Worm (Caenorhabditis elegans) whole organism, L3 larva: ENCODE measurements around the gene col-116.

Source experiments
- R02D3.7 ChIP-seq: fragments of 150-350 bp; optimal IDR thresholded peaks from 2 replicates; lab custom pipeline; 2014; ENCODE audit warnings: missing biosample characterization, missing genetic modification characterization
- aly-2 ChIP-seq: fragments of 150-350 bp; optimal IDR thresholded peaks from 2 replicates; lab custom pipeline; 2014; ENCODE audit warnings: missing biosample characterization, missing genetic modification characterization
- ama-1 ChIP-seq: fragments of 150-350 bp; optimal IDR thresholded peaks from 2 replicates; lab custom pipeline; 2018
- ceh-16 ChIP-seq: sonication (generic microtip); optimal IDR thresholded peaks from 2 replicates; lab custom pipeline; 2017; ENCODE audit warnings: missing biosample characterization, missing genetic modification characterization
- ceh-28 ChIP-seq: fragments of 150-350 bp; optimal IDR thresholded peaks from 2 replicates; lab custom pipeline; 2014; ENCODE audit warnings: missing biosample characterization, missing genetic modification reagents, missing genetic modification characterization
- ceh-82 ChIP-seq: fragments of 150-350 bp; optimal IDR thresholded peaks from 2 replicates; lab custom pipeline; 2014; ENCODE audit warnings: missing biosample characterization, missing genetic modification characterization
- ceh-9 ChIP-seq: sonication (generic microtip); optimal IDR thresholded peaks from 2 replicates; lab custom pipeline; 2018; ENCODE audit warnings: missing biosample characterization, missing genetic modification characterization
- daf-12 ChIP-seq: fragments of 150-350 bp; optimal IDR thresholded peaks from 2 replicates; lab custom pipeline; 2014; ENCODE audit warnings: missing biosample characterization, missing genetic modification reagents, missing genetic modification characterization
- egl-27 ChIP-seq: sonication (generic microtip); optimal IDR thresholded peaks from 4 replicates; lab custom pipeline; 2017; ENCODE audit warnings: missing biosample characterization, missing genetic modification reagents, missing genetic modification characterization
- egl-5 ChIP-seq: fragments of 150-350 bp; optimal IDR thresholded peaks from 2 replicates; lab custom pipeline; 2017; ENCODE audit warnings: missing biosample characterization, missing genetic modification reagents, missing genetic modification characterization, inconsistent platforms
- elt-2 ChIP-seq: sonication (generic microtip); optimal IDR thresholded peaks from 2 replicates; lab custom pipeline; 2016; ENCODE audit warnings: missing genetic modification reagents, mild to moderate bottlenecking, missing genetic modification characterization, missing compliant biosample characterization
- elt-3 ChIP-seq, 3 experiments: fragments of 150-350 bp in 1 of 3; sonication (generic microtip) in 2 of 3; optimal IDR thresholded peaks; 2 replicates in 2 of 3; 4 replicates in 1 of 3; lab custom pipeline; 2014 to 2017; ENCODE audit warnings: missing biosample characterization in 3 of 3, missing genetic modification characterization in 3 of 3
- eor-1 ChIP-seq, 2 experiments: fragments of 150-350 bp; optimal IDR thresholded peaks; 2 replicates each; lab custom pipeline; 2014 to 2018; ENCODE audit warnings: missing biosample characterization in 2 of 2, missing genetic modification characterization in 2 of 2
- fkh-10 ChIP-seq: sonication (generic microtip); optimal IDR thresholded peaks from 2 replicates; lab custom pipeline; 2017; ENCODE audit warnings: missing biosample characterization, missing genetic modification reagents, missing genetic modification characterization
- fkh-2 ChIP-seq: fragments of 150-350 bp; optimal IDR thresholded peaks from 2 replicates; lab custom pipeline; 2014; ENCODE audit warnings: missing biosample characterization, missing genetic modification reagents, missing genetic modification characterization
- fos-1 ChIP-seq: fragments of 150-350 bp; optimal IDR thresholded peaks from 2 replicates; lab custom pipeline; 2014; ENCODE audit warnings: missing biosample characterization, missing genetic modification characterization
- hmg-11 ChIP-seq: sonication (generic microtip); optimal IDR thresholded peaks from 2 replicates; lab custom pipeline; 2016; ENCODE audit warnings: missing genetic modification characterization, missing compliant biosample characterization
- lin-15B ChIP-seq: fragments of 150-350 bp; optimal IDR thresholded peaks from 2 replicates; lab custom pipeline; 2014; ENCODE audit warnings: missing biosample characterization, missing genetic modification characterization
- lin-39 ChIP-seq: fragments of 150-350 bp; optimal IDR thresholded peaks from 2 replicates; lab custom pipeline; 2018; ENCODE audit warnings: missing biosample characterization, missing genetic modification reagents, missing genetic modification characterization
- lsy-12 ChIP-seq: sonication (generic microtip); optimal IDR thresholded peaks from 2 replicates; lab custom pipeline; 2016; ENCODE audit warnings: mild to moderate bottlenecking, missing genetic modification characterization, missing compliant biosample characterization
- mdl-1 ChIP-seq: fragments of 150-350 bp; optimal IDR thresholded peaks from 2 replicates; lab custom pipeline; 2014; ENCODE audit warnings: missing biosample characterization, missing genetic modification characterization
- mml-1 ChIP-seq: fragments of 150-350 bp; sonication (generic microtip); optimal IDR thresholded peaks from 3 replicates; lab custom pipeline; 2014; ENCODE audit warnings: missing biosample characterization, missing genetic modification characterization
- nfya-1 ChIP-seq: sonication (generic microtip); optimal IDR thresholded peaks from 2 replicates; lab custom pipeline; 2017; ENCODE audit warnings: missing genetic modification characterization, mild to moderate bottlenecking, missing compliant biosample characterization, antibody characterized with exemption, moderate library complexity; ENCODE audit not compliant: insufficient read depth
- nhr-11 ChIP-seq: fragments of 150-350 bp; optimal IDR thresholded peaks from 2 replicates; lab custom pipeline; 2014; ENCODE audit warnings: missing biosample characterization, missing genetic modification characterization
- nhr-12 ChIP-seq: fragments of 150-350 bp; optimal IDR thresholded peaks from 2 replicates; lab custom pipeline; 2014; ENCODE audit warnings: missing biosample characterization, missing genetic modification characterization
- nhr-23 ChIP-seq: fragments of 150-350 bp; optimal IDR thresholded peaks from 2 replicates; lab custom pipeline; 2014; ENCODE audit warnings: missing biosample characterization, missing genetic modification reagents, missing genetic modification characterization
- nhr-237 ChIP-seq: fragments of 150-350 bp; optimal IDR thresholded peaks from 2 replicates; lab custom pipeline; 2014; ENCODE audit warnings: missing biosample characterization, missing genetic modification characterization
- nhr-25 ChIP-seq: sonication (generic microtip); optimal IDR thresholded peaks from 2 replicates; lab custom pipeline; 2017; ENCODE audit warnings: missing biosample characterization, missing genetic modification characterization
- nhr-43 ChIP-seq: sonication (generic microtip); optimal IDR thresholded peaks from 2 replicates; lab custom pipeline; 2016; ENCODE audit warnings: mild to moderate bottlenecking, missing genetic modification characterization, missing compliant biosample characterization; ENCODE audit not compliant: poor library complexity, severe bottlenecking
- nhr-67 ChIP-seq: fragments of 150-350 bp; optimal IDR thresholded peaks from 2 replicates; lab custom pipeline; 2014; ENCODE audit warnings: missing biosample characterization, missing genetic modification characterization
- nhr-76 ChIP-seq: fragments of 150-350 bp; sonication (generic microtip); optimal IDR thresholded peaks from 5 replicates; lab custom pipeline; 2014; ENCODE audit warnings: missing biosample characterization, missing genetic modification characterization
- nhr-77 ChIP-seq: fragments of 150-350 bp; optimal IDR thresholded peaks from 2 replicates; lab custom pipeline; 2014; ENCODE audit warnings: missing biosample characterization, missing genetic modification characterization
- pha-4 ChIP-seq: fragments of 150-350 bp; optimal IDR thresholded peaks from 2 replicates; lab custom pipeline; 2014; ENCODE audit warnings: missing biosample characterization, missing genetic modification reagents, missing genetic modification characterization
- pqm-1 ChIP-seq: fragments of 150-350 bp; optimal IDR thresholded peaks from 2 replicates; lab custom pipeline; 2017; ENCODE audit warnings: missing biosample characterization, missing genetic modification characterization, inconsistent platforms
- sea-2 ChIP-seq: fragments of 150-350 bp; sonication (generic microtip); optimal IDR thresholded peaks from 4 replicates; lab custom pipeline; 2014; ENCODE audit warnings: missing biosample characterization, missing genetic modification reagents, missing genetic modification characterization
- skn-1 ChIP-seq: fragments of 150-350 bp; optimal IDR thresholded peaks from 2 replicates; lab custom pipeline; 2014; ENCODE audit warnings: missing biosample characterization, missing genetic modification characterization
- snpc-4 ChIP-seq: fragments of 150-350 bp; optimal IDR thresholded peaks from 2 replicates; lab custom pipeline; 2014; ENCODE audit warnings: missing biosample characterization, missing genetic modification characterization
- tbx-2 ChIP-seq: sonication (generic microtip); optimal IDR thresholded peaks from 2 replicates; lab custom pipeline; 2016; ENCODE audit warnings: mild to moderate bottlenecking, missing genetic modification characterization, missing compliant biosample characterization
- unc-39 ChIP-seq: sonication (generic microtip); optimal IDR thresholded peaks from 4 replicates; lab custom pipeline; 2017; ENCODE audit warnings: missing biosample characterization, missing genetic modification characterization
- zag-1 ChIP-seq: fragments of 150-350 bp; optimal IDR thresholded peaks from 2 replicates; lab custom pipeline; 2014; ENCODE audit warnings: missing biosample characterization, missing genetic modification characterization
- ztf-4 ChIP-seq: fragments of 150-350 bp; optimal IDR thresholded peaks from 2 replicates; lab custom pipeline; 2014; ENCODE audit warnings: missing biosample characterization, missing genetic modification characterization

col-116 gene

DNA sequence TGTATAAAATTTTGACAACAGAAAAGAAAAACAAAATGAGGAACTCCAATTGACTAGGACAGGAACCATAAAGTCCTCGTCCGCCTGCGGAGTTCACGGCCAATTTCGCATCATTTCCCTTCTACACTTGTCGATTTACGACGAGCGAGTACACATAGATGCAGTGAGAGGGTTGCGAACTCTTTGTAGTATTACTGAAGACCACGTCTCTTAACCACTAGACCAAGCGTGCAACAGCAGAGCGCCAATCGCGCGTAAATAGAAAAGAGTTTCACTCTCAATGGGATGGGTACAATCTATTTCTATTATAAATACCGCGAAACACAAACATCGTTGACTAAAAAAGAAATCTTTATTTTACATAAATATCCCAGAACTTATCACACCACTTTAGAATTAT is 19.7 kb downstream of the col-116 start (continued):
- TF ChIP-seq lin-15B (tag; lab: Kevin White, UChicago) (peak; percentile 59), ceh-9 (tag; lab: Kevin White, UChicago) (no peak), ceh-28 (tag; lab: Kevin White, UChicago) (no peak), unc-39 (no peak)

DNA sequence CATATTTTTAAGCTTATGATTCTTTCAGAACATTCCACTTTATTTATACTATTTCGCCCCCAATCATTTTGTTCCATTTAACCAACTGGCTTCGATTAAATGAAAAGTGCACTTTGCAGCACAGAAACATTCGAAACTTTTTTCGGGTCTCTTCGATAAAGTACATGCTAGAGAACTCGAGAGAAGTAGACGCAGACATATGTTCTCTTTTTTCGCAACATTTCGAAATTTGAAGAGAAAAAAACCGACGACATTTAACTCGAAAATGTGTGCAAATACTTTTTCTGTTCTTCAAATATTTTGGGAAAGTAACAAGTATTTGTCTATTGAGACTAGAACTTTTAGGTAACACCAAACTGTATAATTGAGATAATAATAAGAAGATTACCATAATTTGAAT is 21.2 kb downstream of the col-116 start:
- TF ChIP-seq nfya-1 (tag; lab: Kevin White, UChicago) (peak; percentile 44), ztf-4 (tag; lab: Kevin White, UChicago) (no peak), pha-4 (tag; lab: Kevin White, UChicago) (peak; percentile 55)

DNA sequence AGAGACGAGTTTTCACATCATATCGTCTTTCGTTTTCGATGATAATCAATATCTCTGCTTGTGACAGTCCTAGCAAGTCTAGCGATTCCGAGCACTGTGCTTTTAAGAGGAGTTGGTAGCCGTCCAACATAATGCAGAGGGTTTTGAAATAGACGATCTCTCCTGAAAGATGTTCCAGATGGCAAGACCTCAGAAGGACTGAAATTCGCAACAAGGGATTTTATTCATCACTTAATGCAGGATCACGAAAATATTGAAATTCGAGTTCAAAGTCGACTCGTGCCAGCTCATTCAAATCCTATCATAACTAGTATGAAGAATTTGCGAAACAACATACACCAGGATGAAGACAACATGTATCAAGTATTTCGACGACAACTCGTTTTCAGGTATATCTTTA is 21.8 kb downstream of the col-116 start, which contains the start of gene D2096.7:
Gene D2096.7, minus strand, starts transcription at position 130 of the 400 bp plus-strand sequence.
- TF ChIP-seq nhr-237 (tag; lab: Kevin White, UChicago) (no peak), lsy-12 (tag; lab: Kevin White, UChicago) (peak; percentile 6), nhr-43 (tag; lab: Kevin White, UChicago) (peak; percentile 31), sea-2 (GFP tag; lab: Kevin White, UChicago) (no peak), ama-1 (lab: Kevin White, UChicago) (peak; percentile 77), ztf-4 (tag; lab: Kevin White, UChicago) (peak; percentile 47), elt-2 (peak; percentile 2)
- TF ChIP-seq, all 47 proteins: peak for 5

DNA sequence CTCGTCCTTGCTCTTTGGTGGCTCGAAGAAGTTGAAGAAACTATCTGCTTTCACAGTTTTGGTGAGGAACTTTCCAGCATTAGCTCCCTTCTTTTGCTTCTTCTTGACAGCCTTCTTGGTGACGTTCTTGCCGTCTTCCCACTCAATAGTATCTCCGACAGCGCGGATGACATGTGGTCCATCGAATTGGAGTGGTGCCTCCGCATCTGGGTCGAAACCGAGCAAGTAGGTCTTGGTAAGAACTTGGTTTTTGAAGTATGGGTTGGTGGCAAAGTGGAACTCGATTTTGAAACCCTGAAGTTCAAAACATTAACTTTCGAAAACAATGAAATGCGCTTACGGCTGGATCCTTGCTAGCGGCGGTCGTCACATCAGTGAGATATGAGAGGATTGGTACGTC is 22.6 kb downstream of the col-116 start:
- TF ChIP-seq lin-15B (tag; lab: Kevin White, UChicago) (no peak), nfya-1 (tag; lab: Kevin White, UChicago) (no peak), nhr-43 (tag; lab: Kevin White, UChicago) (no peak), R02D3.7 (no peak), eor-1 (tag; optimal IDR thresholded peaks at IDR 0.05; lab: Kevin White, UChicago) (no peak), pha-4 (tag; lab: Kevin White, UChicago) (no peak), ceh-16 (tag; lab: Kevin White, UChicago) (no peak), fkh-10 (GFP tag; lab: Kevin White, UChicago) (no peak), daf-12 (tag; lab: Kevin White, UChicago) (no peak), unc-39 (no peak), elt-3 (tag; optimal IDR thresholded peaks at IDR 0.05; lab: Kevin White, UChicago) (no peak), ceh-82 (tag; lab: Kevin White, UChicago) (no peak), nhr-237 (tag; lab: Kevin White, UChicago) (no peak), pqm-1 (tag; lab: Kevin White, UChicago) (no peak), nhr-11 (tag; lab: Kevin White, UChicago) (no peak), lin-39 (tag; lab: Kevin White, UChicago) (no peak), ceh-9 (tag; lab: Kevin White, UChicago) (no peak), nhr-23 (tag; lab: Kevin White, UChicago) (no peak), sea-2 (GFP tag; lab: Kevin White, UChicago) (no peak), nhr-12 (tag; lab: Kevin White, UChicago) (no peak)

DNA sequence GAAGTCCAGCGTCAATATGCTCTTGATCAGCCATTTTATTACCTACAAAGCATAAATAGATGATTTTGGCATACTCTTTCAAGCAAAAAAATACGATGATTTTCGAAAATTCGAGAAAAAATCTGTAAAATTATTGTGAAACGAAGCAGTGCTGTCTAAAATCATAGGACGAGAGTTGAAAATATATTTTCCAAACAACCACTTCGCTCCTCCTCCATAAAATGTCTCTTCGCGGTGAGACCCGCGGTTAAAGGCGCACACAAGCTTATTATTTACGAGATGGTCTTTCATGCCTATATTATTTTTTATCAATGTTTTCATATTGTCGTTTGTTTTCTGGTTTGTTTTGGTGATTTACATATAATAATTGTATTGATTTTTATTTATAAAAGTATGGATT is 23.6 kb downstream of the col-116 start, which contains the start of gene nap-1:
Gene nap-1, minus strand, starts transcription at position 42 of the 400 bp plus-strand sequence.
- TF ChIP-seq egl-27 (no peak), nhr-43 (tag; lab: Kevin White, UChicago) (no peak), ceh-82 (tag; lab: Kevin White, UChicago) (no peak), ceh-16 (tag; lab: Kevin White, UChicago) (no peak), nhr-25 (tag; lab: Kevin White, UChicago) (peak; percentile 47), tbx-2 (tag; lab: Kevin White, UChicago) (no peak), eor-1 (tag; optimal IDR thresholded peaks at IDR 0.05; lab: Kevin White, UChicago) (no peak), nhr-23 (tag; lab: Kevin White, UChicago) (peak; percentile 75), lin-39 (tag; lab: Kevin White, UChicago) (peak; percentile 84), ama-1 (lab: Kevin White, UChicago) (peak; percentile 14), snpc-4 (tag; lab: Kevin White, UChicago) (peak; percentile 83), pha-4 (tag; lab: Kevin White, UChicago) (peak; percentile 95), ceh-9 (tag; lab: Kevin White, UChicago) (no peak), unc-39 (no peak), skn-1 (peak; percentile 33), nhr-67 (no peak), R02D3.7 (peak; percentile 97), fkh-2 (no peak), hmg-11 (tag; lab: Kevin White, UChicago) (peak; percentile 68), elt-3 (tag; optimal IDR thresholded peaks at IDR 0.05; lab: Kevin White, UChicago) (no peak), nhr-237 (tag; lab: Kevin White, UChicago) (no peak), aly-2 (tag; lab: Kevin White, UChicago) (no peak), sea-2 (GFP tag; lab: Kevin White, UChicago) (no peak), mml-1 (no peak), nfya-1 (tag; lab: Kevin White, UChicago) (peak; percentile 87), zag-1 (tag; lab: Kevin White, UChicago) (no peak), egl-5 (tag; lab: Kevin White, UChicago) (peak; percentile 85), mdl-1 (tag; lab: Kevin White, UChicago) (no peak), nhr-76 (tag; lab: Kevin White, UChicago) (no peak), nhr-77 (no peak), fos-1 (tag; lab: Kevin White, UChicago) (no peak), ceh-28 (tag; lab: Kevin White, UChicago) (peak; percentile 39), nhr-11 (tag; lab: Kevin White, UChicago) (no peak), lin-15B (tag; lab: Kevin White, UChicago) (peak; percentile 82)
